Worm (Caenorhabditis elegans) whole organism, L2 larva: ENCODE measurements around the gene mes-4.

Source experiments
- C34F6.9 ChIP-seq: fragments of 150-350 bp; optimal IDR thresholded peaks from 2 replicates; lab custom pipeline; 2014; ENCODE audit warnings: missing biosample characterization, missing genetic modification characterization
- F13H6.1 ChIP-seq: sonication (generic microtip); optimal IDR thresholded peaks from 2 replicates; lab custom pipeline; 2016; ENCODE audit warnings: missing genetic modification characterization, missing compliant biosample characterization
- R02D3.7 ChIP-seq: fragments of 150-350 bp; optimal IDR thresholded peaks from 2 replicates; lab custom pipeline; 2014; ENCODE audit warnings: missing biosample characterization, missing genetic modification characterization
- Y55F3AM.14 ChIP-seq: fragments of 200-800 bp; sonication (Bioruptor generic); optimal IDR thresholded peaks from 2 replicates; lab custom pipeline; 2018; ENCODE audit warnings: mild to moderate bottlenecking, missing genetic modification characterization, missing compliant biosample characterization
- ZK546.5 ChIP-seq: sonication (generic microtip); optimal IDR thresholded peaks from 2 replicates; lab custom pipeline; 2017; ENCODE audit warnings: missing biosample characterization, missing genetic modification characterization
- alr-1 ChIP-seq: fragments of 150-350 bp; optimal IDR thresholded peaks from 2 replicates; lab custom pipeline; 2014; ENCODE audit warnings: missing biosample characterization, missing genetic modification characterization
- aly-2 ChIP-seq: fragments of 150-350 bp; optimal IDR thresholded peaks from 2 replicates; lab custom pipeline; 2014; ENCODE audit warnings: missing biosample characterization, missing genetic modification characterization
- ama-1 ChIP-seq: fragments of 150-350 bp; optimal IDR thresholded peaks from 2 replicates; lab custom pipeline; 2018; ENCODE audit warnings: inconsistent platforms
- ceh-16 ChIP-seq: fragments of 150-350 bp; optimal IDR thresholded peaks from 2 replicates; lab custom pipeline; 2014; ENCODE audit warnings: missing biosample characterization, missing genetic modification characterization
- crh-2 ChIP-seq: sonication (generic microtip); optimal IDR thresholded peaks from 2 replicates; lab custom pipeline; 2017; ENCODE audit warnings: missing biosample characterization, missing genetic modification characterization
- dmd-4 ChIP-seq: sonication (generic microtip); optimal IDR thresholded peaks from 2 replicates; lab custom pipeline; 2017; ENCODE audit warnings: missing biosample characterization, missing genetic modification characterization
- egl-27 ChIP-seq: sonication (generic microtip); optimal IDR thresholded peaks from 3 replicates; lab custom pipeline; 2017; ENCODE audit warnings: missing biosample characterization, missing genetic modification reagents, missing genetic modification characterization
- elt-1 ChIP-seq: fragments of 150-350 bp; optimal IDR thresholded peaks from 2 replicates; lab custom pipeline; 2014; ENCODE audit warnings: missing biosample characterization, missing genetic modification characterization
- elt-3 ChIP-seq: sonication (generic microtip); optimal IDR thresholded peaks from 2 replicates; lab custom pipeline; 2017; ENCODE audit warnings: missing biosample characterization, missing genetic modification characterization
- gmeb-1 ChIP-seq: fragments of 150-350 bp; optimal IDR thresholded peaks from 2 replicates; lab custom pipeline; 2014; ENCODE audit warnings: missing biosample characterization, missing genetic modification characterization
- lin-11 ChIP-seq: fragments of 150-350 bp; sonication (generic microtip); optimal IDR thresholded peaks from 2 replicates; lab custom pipeline; 2014; ENCODE audit warnings: missing biosample characterization, missing genetic modification characterization, inconsistent platforms, mixed read lengths
- lsy-2 ChIP-seq, 2 experiments: fragments of 150-350 bp in 1 of 2; sonication (generic microtip) in 1 of 2; optimal IDR thresholded peaks; 2 replicates each; lab custom pipeline; 2014 to 2017; ENCODE audit warnings: missing biosample characterization in 2 of 2, missing genetic modification characterization in 2 of 2
- mdl-1 ChIP-seq, 2 experiments: fragments of 150-350 bp in 1 of 2; sonication (generic microtip) in 1 of 2; optimal IDR thresholded peaks; 2 replicates each; lab custom pipeline; 2017; ENCODE audit warnings: missing biosample characterization in 2 of 2, missing genetic modification characterization in 2 of 2
- nhr-10 ChIP-seq: sonication (generic microtip); optimal IDR thresholded peaks from 2 replicates; lab custom pipeline; 2017; ENCODE audit warnings: missing biosample characterization, missing genetic modification characterization
- nhr-11 ChIP-seq: fragments of 150-350 bp; optimal IDR thresholded peaks from 2 replicates; lab custom pipeline; 2014; ENCODE audit warnings: missing biosample characterization, missing genetic modification characterization
- nhr-129 ChIP-seq: fragments of 150-350 bp; optimal IDR thresholded peaks from 2 replicates; lab custom pipeline; 2014; ENCODE audit warnings: missing biosample characterization, missing genetic modification characterization
- nhr-21 ChIP-seq: fragments of 150-350 bp; optimal IDR thresholded peaks from 2 replicates; lab custom pipeline; 2014; ENCODE audit warnings: missing biosample characterization, missing genetic modification characterization
- nhr-237 ChIP-seq: fragments of 150-350 bp; optimal IDR thresholded peaks from 2 replicates; lab custom pipeline; 2014; ENCODE audit warnings: missing biosample characterization, missing genetic modification characterization
- nhr-6 ChIP-seq: fragments of 150-350 bp; optimal IDR thresholded peaks from 2 replicates; lab custom pipeline; 2014; ENCODE audit warnings: missing biosample characterization, missing genetic modification characterization
- nhr-77 ChIP-seq: fragments of 150-350 bp; optimal IDR thresholded peaks from 2 replicates; lab custom pipeline; 2014; ENCODE audit warnings: missing biosample characterization, missing genetic modification characterization
- peb-1 ChIP-seq: fragments of 150-350 bp; optimal IDR thresholded peaks from 2 replicates; lab custom pipeline; 2014; ENCODE audit warnings: missing biosample characterization, missing genetic modification characterization
- sem-4 ChIP-seq: fragments of 150-350 bp; optimal IDR thresholded peaks from 2 replicates; lab custom pipeline; 2014; ENCODE audit warnings: missing biosample characterization, missing genetic modification reagents, missing genetic modification characterization
- sma-3 ChIP-seq: sonication (generic microtip); optimal IDR thresholded peaks from 2 replicates; lab custom pipeline; 2016; ENCODE audit warnings: missing genetic modification reagents, missing genetic modification characterization, missing compliant biosample characterization
- snpc-4 ChIP-seq: fragments of 150-350 bp; optimal IDR thresholded peaks from 2 replicates; lab custom pipeline; 2014; ENCODE audit warnings: missing biosample characterization, missing genetic modification characterization
- unc-55 ChIP-seq: fragments of 150-350 bp; sonication (generic microtip); optimal IDR thresholded peaks from 3 replicates; lab custom pipeline; 2014; ENCODE audit warnings: missing biosample characterization, missing genetic modification reagents, missing genetic modification characterization
- unc-62 ChIP-seq: fragments of 150-350 bp; optimal IDR thresholded peaks from 2 replicates; lab custom pipeline; 2014; ENCODE audit warnings: missing biosample characterization, missing genetic modification reagents, missing genetic modification characterization
- ztf-1 ChIP-seq: fragments of 200-800 bp; sonication (Bioruptor generic); conservative IDR thresholded peaks from 2 replicates; pipeline ENCODE4 v1.3.6; 2022; ENCODE audit warnings: missing genetic modification characterization, missing compliant biosample characterization
- ztf-11 ChIP-seq: sonication (generic microtip); optimal IDR thresholded peaks from 2 replicates; lab custom pipeline; 2017; ENCODE audit warnings: missing biosample characterization, missing genetic modification characterization
- ztf-4 ChIP-seq: fragments of 150-350 bp; optimal IDR thresholded peaks from 2 replicates; lab custom pipeline; 2014; ENCODE audit warnings: missing biosample characterization, missing genetic modification characterization

mes-4 gene

ce11 chrV:13432364-13432763 lies 5.0 kb downstream of the mes-4 start, which contains the start of gene srd-17:
srd-17 (minus strand) TSS chrV:13432714.
- no peak for TF ChIP-seq ama-1 (lab: Kevin White, UChicago)

ce11 chrV:13428660-13429059 lies 8.7 kb downstream of the mes-4 start, which contains the start of gene srd-19:
srd-19 (minus strand) TSS chrV:13428760.
- TF ChIP-seq aly-2 (tag; lab: Kevin White, UChicago) (no peak), elt-1 (no peak), ztf-11 (tag; lab: Kevin White, UChicago) (no peak), lsy-2 (tag; optimal IDR thresholded peaks at IDR 0.05; lab: Kevin White, UChicago) (no peak), sem-4 (tag; lab: Kevin White, UChicago) (no peak), R02D3.7 (no peak), ztf-4 (tag; lab: Kevin White, UChicago) (no peak), ama-1 (lab: Kevin White, UChicago) (no peak), alr-1 (no peak), nhr-6 (tag; lab: Kevin White, UChicago) (no peak), gmeb-1 (tag; lab: Kevin White, UChicago) (no peak), C34F6.9 (tag; lab: Kevin White, UChicago) (no peak), elt-3 (tag; lab: Kevin White, UChicago) (no peak), mdl-1 (tag; optimal IDR thresholded peaks at IDR 0.05; lab: Kevin White, UChicago) (no peak), nhr-237 (tag; lab: Kevin White, UChicago) (no peak), sma-3 (no peak)

- TF ChIP-seq lsy-2 (tag; optimal IDR thresholded peaks at IDR 0.05; lab: Kevin White, UChicago) (no peak), snpc-4 (tag; lab: Kevin White, UChicago) (no peak), ztf-11 (tag; lab: Kevin White, UChicago) (no peak), gmeb-1 (tag; lab: Kevin White, UChicago) (no peak), ama-1 (lab: Kevin White, UChicago) (no peak), nhr-21 (tag; lab: Kevin White, UChicago) (no peak), ZK546.5 (tag; lab: Kevin White, UChicago) (no peak), mdl-1 (tag; optimal IDR thresholded peaks at IDR 0.05; lab: Kevin White, UChicago) (no peak), nhr-10 (tag; lab: Kevin White, UChicago) (no peak), peb-1 (tag; lab: Kevin White, UChicago) (no peak), Y55F3AM.14 (GFP tag; lab: Kevin White, UChicago) (no peak), dmd-4 (tag; lab: Kevin White, UChicago) (no peak), alr-1 (no peak), egl-27 (tag; lab: Kevin White, UChicago) (no peak), nhr-129 (no peak), ztf-1 (no peak), unc-62 (no peak), nhr-77 (no peak), C34F6.9 (tag; lab: Kevin White, UChicago) (no peak)
Measured at ce11 chrV:13427378-13427777, 10.0 kb downstream of the mes-4 start.

ce11 chrV:13426764-13427163 lies 10.6 kb downstream of the mes-4 start, which contains the start of gene srd-18:
srd-18 (minus strand) TSS chrV:13426864.
- TF ChIP-seq nhr-6 (tag; lab: Kevin White, UChicago) (no peak), nhr-10 (tag; lab: Kevin White, UChicago) (no peak), dmd-4 (tag; lab: Kevin White, UChicago) (no peak), snpc-4 (tag; lab: Kevin White, UChicago) (no peak), nhr-11 (tag; lab: Kevin White, UChicago) (no peak), nhr-21 (tag; lab: Kevin White, UChicago) (no peak), sma-3 (no peak), ztf-11 (tag; lab: Kevin White, UChicago) (no peak), lin-11 (tag; lab: Kevin White, UChicago) (no peak), ceh-16 (tag; lab: Kevin White, UChicago) (no peak), F13H6.1 (tag; lab: Kevin White, UChicago) (no peak), crh-2 (tag; lab: Kevin White, UChicago) (no peak), unc-62 (no peak), ztf-1 (no peak)

- TF ChIP-seq elt-3 (tag; lab: Kevin White, UChicago) (no peak), unc-55 (GFP tag; lab: Kevin White, UChicago) (no peak)
- TF ChIP-seq, all 48 proteins: peak for 0
Measured at ce11 chrV:13423608-13424007, 13.7 kb downstream of the mes-4 start, which contains the start of gene srv-10. srv-10 (plus strand) TSS chrV:13423908.
